Worm (Caenorhabditis elegans): ENCODE results near the gene Y58A7A.5.

The Y58A7A.5 gene

DNA sequence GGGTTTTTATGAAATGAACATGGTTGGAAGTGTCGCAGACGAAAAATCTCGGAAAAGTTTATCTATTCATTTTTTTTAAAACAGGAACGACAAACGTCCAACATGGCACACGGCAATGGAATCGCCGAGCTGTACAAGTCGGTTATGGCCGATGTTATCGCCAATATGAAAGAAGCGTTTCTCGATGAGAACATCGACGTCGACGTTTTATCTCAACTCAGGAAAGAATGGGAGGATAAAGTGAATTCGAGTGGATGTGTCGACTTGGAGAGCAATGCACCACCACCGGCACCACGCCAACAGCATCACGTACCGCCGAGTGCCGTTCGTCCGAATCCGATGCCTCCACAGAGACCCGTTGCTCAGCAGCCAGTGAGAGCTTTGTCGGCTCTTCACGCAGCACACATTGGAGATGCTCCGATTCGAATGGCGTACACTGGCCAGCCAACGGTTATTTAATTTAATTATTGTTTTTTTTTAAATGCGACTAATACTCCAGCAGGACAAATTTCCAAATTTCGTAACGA lies 36.6 kb downstream of the Y58A7A.5 start (continued):
- TF ChIP-seq hlh-11 (tag; optimal IDR thresholded peaks at IDR 0.05): no peak
- no peak for TF ChIP-seq unc-39 (tag; optimal IDR thresholded peaks at IDR 0.05)
- TF ChIP-seq lin-1 (GFP tag; IDR thresholded peaks at IDR 0.05): no peak
- TF ChIP-seq pha-4 (GFP tag; IDR thresholded peaks at IDR 0.05): no peak
- no peak for TF ChIP-seq pha-4 (tag; optimal IDR thresholded peaks at IDR 0.05)
- no peak for TF ChIP-seq ceh-20 (GFP tag; IDR thresholded peaks at IDR 0.05)
- no peak for TF ChIP-seq dve-1 (tag; optimal IDR thresholded peaks at IDR 0.05; ENCODE audit: insufficient read depth)

DNA sequence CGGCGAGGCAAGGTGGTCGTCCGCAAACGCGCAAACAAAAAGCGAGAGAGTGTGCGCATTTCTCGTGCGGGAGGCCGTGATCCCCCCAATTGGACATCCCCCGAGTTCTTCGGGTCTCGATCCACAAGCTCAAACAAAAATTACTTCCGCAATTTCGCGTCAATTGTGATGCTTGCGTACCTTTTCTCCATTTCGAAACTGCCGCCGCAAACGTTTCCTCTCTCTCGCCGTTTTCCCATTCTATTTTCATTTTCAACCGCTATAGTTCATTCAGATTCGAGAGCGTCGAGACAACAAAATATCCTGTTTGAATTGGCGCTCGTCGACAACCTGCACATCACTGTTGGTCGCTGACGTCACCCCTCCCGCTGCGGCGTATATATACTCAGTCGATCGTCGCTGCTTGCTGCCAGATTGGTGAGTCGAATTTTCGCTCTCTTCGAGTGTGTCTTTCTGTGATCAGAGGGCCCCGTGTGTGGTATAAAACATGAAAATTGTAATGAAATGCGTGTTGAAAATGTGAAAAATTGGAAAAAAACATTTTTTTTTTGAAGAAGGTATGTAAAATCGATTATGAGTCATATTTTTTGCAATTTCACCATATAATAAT lies 37.3 kb downstream of the Y58A7A.5 start, which contains the start of the genes pqn-51 and K11D12.14:
pqn-51 (plus strand) TSS at position 275 of the 610 bp plus-strand sequence.
K11D12.14 (plus strand) TSS at position 304 of the 610 bp plus-strand sequence.
- TF ChIP-seq ceh-28 (tag; optimal IDR thresholded peaks at IDR 0.05): no peak
- TF ChIP-seq lin-29 (GFP tag; IDR thresholded peaks at IDR 0.05): peak; percentile 87
- 0 out of 2 replicates have a peak, but pooled peaks have one; percentile 54 for TF ChIP-seq Y105C5A.15 (GFP tag; IDR thresholded peaks at IDR 0.05)
- TF ChIP-seq attf-4 (tag; optimal IDR thresholded peaks at IDR 0.05): no peak
- TF ChIP-seq unc-62 (GFP tag; optimal IDR thresholded peaks at IDR 0.05 in 1 of 2): peak in 1 of 2 experiments; percentile 100
- TF ChIP-seq unc-62 (tag; optimal IDR thresholded peaks at IDR 0.05): no peak
- peak; percentile 98 for TF ChIP-seq ceh-44 (GFP tag; IDR thresholded peaks at IDR 0.05)
- no peak for TF ChIP-seq F49E8.2 (tag; optimal IDR thresholded peaks at IDR 0.05; ENCODE audit: borderline replicate concordance)
- TF ChIP-seq cey-2 (tag; optimal IDR thresholded peaks at IDR 0.05; ENCODE audit: borderline replicate concordance, insufficient read depth): no peak
- no peak for TF ChIP-seq zag-1 (tag; optimal IDR thresholded peaks at IDR 0.05)
- peak; percentile 81 to 92 for TF ChIP-seq lsy-2 (tag; optimal IDR thresholded peaks at IDR 0.05)
- peak; percentile 89 for TF ChIP-seq nhr-48 (tag; optimal IDR thresholded peaks at IDR 0.05)
- TF ChIP-seq ztf-7 (tag; optimal IDR thresholded peaks at IDR 0.05): peak; percentile 55
- TF ChIP-seq mdl-1 (tag; optimal IDR thresholded peaks at IDR 0.05): peak; percentile 18 to 67
- peak; percentile 79 for TF ChIP-seq F10B5.3 (tag; optimal IDR thresholded peaks at IDR 0.05)
- TF ChIP-seq D1046.2 (GFP tag; IDR thresholded peaks at IDR 0.05): peak; percentile 76; the same call in 1 of the 2 replicates
- peak; percentile 81 for TF ChIP-seq T20F7.1 (GFP tag; optimal IDR thresholded peaks at IDR 0.05)
- TF ChIP-seq lin-13 (GFP tag; optimal IDR thresholded peaks at IDR 0.05): peak; percentile 93
- peak; percentile 87 for TF ChIP-seq mep-1 (tag; optimal IDR thresholded peaks at IDR 0.05)
- peak; percentile 93 for TF ChIP-seq T26A8.4 (GFP tag; IDR thresholded peaks at IDR 0.05)
- TF ChIP-seq nhr-237 (tag; optimal IDR thresholded peaks at IDR 0.05): no peak
- TF ChIP-seq zfp-2 (tag; optimal IDR thresholded peaks at IDR 0.05): peak; percentile 73
- TF ChIP-seq nhr-25 (tag; optimal IDR thresholded peaks at IDR 0.05; ENCODE audit: borderline replicate concordance, insufficient read depth): peak; percentile 24
- TF ChIP-seq lim-7 (GFP tag; IDR thresholded peaks at IDR 0.05): 0 out of 2 replicates have a peak, but pooled peaks have one; percentile 10
- peak; percentile 83 for TF ChIP-seq nhr-28 (tag; optimal IDR thresholded peaks at IDR 0.05)
- TF ChIP-seq hlh-30 (tag; optimal IDR thresholded peaks at IDR 0.05; ENCODE audit: insufficient read depth): peak; percentile 70
- no peak for TF ChIP-seq daf-8 (GFP tag; IDR thresholded peaks at IDR 0.05)
- peak; percentile 56 for TF ChIP-seq mxl-3 (GFP tag; optimal IDR thresholded peaks at IDR 0.05)
- peak; percentile 54 for TF ChIP-seq nhr-10 (tag; optimal IDR thresholded peaks at IDR 0.05)
- no peak for TF ChIP-seq Y5F2A.4 (GFP tag; optimal IDR thresholded peaks at IDR 0.05)
- TF ChIP-seq nhr-42 (GFP tag; IDR thresholded peaks at IDR 0.05): peak; percentile 93
- TF ChIP-seq lin-39 (tag; optimal IDR thresholded peaks at IDR 0.05): no peak
- no peak for TF ChIP-seq tag-97 (GFP tag; IDR thresholded peaks at IDR 0.05)
- peak; percentile 7 for TF ChIP-seq unc-130 (GFP tag; optimal IDR thresholded peaks at IDR 0.05)
- TF ChIP-seq egl-43 (GFP tag; IDR thresholded peaks at IDR 0.05): peak; percentile 97
- TF ChIP-seq rbr-2 (tag; optimal IDR thresholded peaks at IDR 0.05): peak; percentile 97
- TF ChIP-seq duxl-1 (tag; optimal IDR thresholded peaks at IDR 0.05; ENCODE audit: poor library complexity): peak; percentile 42
- no peak for TF ChIP-seq snpc-4 (tag; optimal IDR thresholded peaks at IDR 0.05)
- peak; percentile 90 for TF ChIP-seq vab-7 (GFP tag; IDR thresholded peaks at IDR 0.05)
- TF ChIP-seq nhr-76 (tag; optimal IDR thresholded peaks at IDR 0.05): no peak
- TF ChIP-seq nhr-102 (tag; optimal IDR thresholded peaks at IDR 0.05): peak; percentile 93
- 0 out of 2 replicates have a peak, but pooled peaks have one; percentile 64 for TF ChIP-seq dmd-8 (GFP tag; IDR thresholded peaks at IDR 0.05)
